Worm (Caenorhabditis elegans) whole organism, young adult: ENCODE data around the gene twk-34.
"Not testable (repeated sequence)": the region's sequence is repeated elsewhere in the genome, so short reads cannot be mapped to it uniquely, and the experiment has no call there.

Source experiments
- B0261.1 ChIP-seq: sonication (generic microtip); optimal IDR thresholded peaks from 2 replicates; lab custom pipeline; 2016; ENCODE audit warnings: mild to moderate bottlenecking, missing genetic modification characterization, moderate library complexity, missing compliant biosample characterization
- B0336.3 ChIP-seq: fragments of 200-800 bp; sonication (Bioruptor generic); IDR thresholded peaks from 2 replicates; pipeline ENCODE4 v1.3.6; 2022; ENCODE audit warnings: missing genetic modification characterization, missing compliant biosample characterization
- C17E4.6 ChIP-seq: fragments of 200-800 bp; sonication (Bioruptor generic); IDR thresholded peaks from 2 replicates; pipeline ENCODE4 v1.3.6; 2022; ENCODE audit warnings: missing genetic modification reagents, missing genetic modification characterization, missing compliant biosample characterization
- D2030.7 ChIP-seq: fragments of 200-800 bp; sonication (Bioruptor generic); IDR thresholded peaks from 2 replicates; pipeline ENCODE4 v1.3.6; 2022; ENCODE audit warnings: missing genetic modification reagents, missing genetic modification characterization, missing compliant biosample characterization
- F22D6.2 ChIP-seq: sonication (generic microtip); optimal IDR thresholded peaks from 2 replicates; lab custom pipeline; 2016; ENCODE audit warnings: mild to moderate bottlenecking, missing genetic modification characterization, missing compliant biosample characterization
- F33H1.4 ChIP-seq: fragments of 200-800 bp; sonication (Bioruptor generic); IDR thresholded peaks from 2 replicates; pipeline ENCODE4 v1.3.6; 2022; ENCODE audit warnings: missing genetic modification reagents, missing genetic modification characterization, missing compliant biosample characterization
- F55B11.4 ChIP-seq: sonication (generic microtip); optimal IDR thresholded peaks from 2 replicates; lab custom pipeline; 2016; ENCODE audit warnings: missing compliant biosample characterization, missing genetic modification characterization, borderline replicate concordance; ENCODE audit not compliant: insufficient read depth
- Y56A3A.18 ChIP-seq: fragments of 200-800 bp; sonication (Bioruptor generic); IDR thresholded peaks from 2 replicates; pipeline ENCODE4 v1.3.6; 2022; ENCODE audit warnings: missing genetic modification reagents, missing genetic modification characterization, missing compliant biosample characterization
- attf-3 ChIP-seq: fragments of 200-800 bp; sonication (Bioruptor generic); conservative IDR thresholded peaks from 2 replicates; pipeline ENCODE4 v1.3.6; 2022; ENCODE audit warnings: missing genetic modification reagents, missing genetic modification characterization, missing compliant biosample characterization
- cebp-1 ChIP-seq, 2 experiments: fragments of 200-800 bp in 1 of 2; sonication (Bioruptor generic) in 1 of 2; sonication (generic microtip) in 1 of 2; IDR thresholded peaks in 1 of 2; optimal IDR thresholded peaks in 1 of 2; 2 replicates each; pipeline versions ENCODE4 v1.3.6 to Lab custom; 2017 to 2022; ENCODE audit warnings: missing compliant biosample characterization in 2 of 2, missing genetic modification characterization in 2 of 2, mild to moderate bottlenecking in 1 of 2, missing genetic modification reagents in 1 of 2, moderate library complexity in 1 of 2
- ceh-100 ChIP-seq: fragments of 200-800 bp; sonication (Bioruptor generic); IDR thresholded peaks from 2 replicates; pipeline ENCODE4 v1.3.6; 2022; ENCODE audit warnings: missing genetic modification reagents, missing genetic modification characterization, missing compliant biosample characterization
- die-1 ChIP-seq: sonication (generic microtip); optimal IDR thresholded peaks from 2 replicates; lab custom pipeline; 2016; ENCODE audit warnings: missing genotype, mild to moderate bottlenecking, missing genetic modification characterization, missing compliant biosample characterization
- efl-1 ChIP-seq: fragments of 150-350 bp; optimal IDR thresholded peaks from 2 replicates; lab custom pipeline; 2014; ENCODE audit warnings: missing biosample characterization, missing genetic modification reagents, missing genetic modification characterization
- egl-44 ChIP-seq: fragments of 200-800 bp; sonication (Bioruptor generic); IDR thresholded peaks from 2 replicates; pipeline ENCODE4 v1.3.6; 2022; ENCODE audit warnings: missing genetic modification reagents, missing genetic modification characterization, missing compliant biosample characterization
- ekl-4 ChIP-seq: fragments of 200-800 bp; sonication (Bioruptor generic); IDR thresholded peaks from 2 replicates; pipeline ENCODE4 v1.3.6; 2022; ENCODE audit warnings: missing genetic modification reagents, missing genetic modification characterization, missing compliant biosample characterization
- ets-4 ChIP-seq: fragments of 200-800 bp; sonication (Bioruptor generic); optimal IDR thresholded peaks from 2 replicates; lab custom pipeline; 2018; ENCODE audit warnings: mild to moderate bottlenecking, missing genetic modification characterization, missing compliant biosample characterization
- him-1 ChIP-seq: sonication (generic microtip); optimal IDR thresholded peaks from 2 replicates; lab custom pipeline; 2016; ENCODE audit warnings: missing genotype, missing genetic modification reagents, missing genetic modification characterization, missing compliant biosample characterization
- lin-26 ChIP-seq: fragments of 200-800 bp; sonication (Bioruptor generic); IDR thresholded peaks from 2 replicates; pipeline ENCODE4 v1.3.6; 2022; ENCODE audit warnings: missing genetic modification reagents, missing genetic modification characterization, missing compliant biosample characterization
- madf-3 ChIP-seq: fragments of 200-800 bp; sonication (Bioruptor generic); IDR thresholded peaks from 2 replicates; pipeline ENCODE4 v1.3.6; 2022; ENCODE audit warnings: missing genetic modification reagents, missing genetic modification characterization, missing compliant biosample characterization
- mcd-1 ChIP-seq: fragments of 200-800 bp; sonication (Bioruptor generic); IDR thresholded peaks from 2 replicates; pipeline ENCODE4 v1.3.6; 2022; ENCODE audit warnings: missing genetic modification reagents, missing genetic modification characterization, missing compliant biosample characterization
- pbrm-1 ChIP-seq: fragments of 200-800 bp; sonication (Bioruptor generic); IDR thresholded peaks from 2 replicates; pipeline ENCODE4 v1.3.6; 2022; ENCODE audit warnings: missing genetic modification reagents, missing genetic modification characterization, missing compliant biosample characterization
- pha-4 ChIP-seq: fragments of 150-350 bp; sonication (generic microtip); optimal IDR thresholded peaks from 2 replicates; lab custom pipeline; 2014; ENCODE audit warnings: missing biosample characterization, missing genetic modification reagents, missing genetic modification characterization
- rec-8 ChIP-seq, 2 experiments: sonication (generic microtip); optimal IDR thresholded peaks; 2 replicates each; lab custom pipeline; 2016; ENCODE audit warnings: mild to moderate bottlenecking in 2 of 2, missing genetic modification characterization in 2 of 2, missing genetic modification reagents in 2 of 2, missing genotype in 2 of 2, missing biosample characterization in 1 of 2, missing compliant biosample characterization in 1 of 2, moderate library complexity in 1 of 2
- snpc-3.4 ChIP-seq: sonication (generic microtip); optimal IDR thresholded peaks from 2 replicates; lab custom pipeline; 2017; ENCODE audit warnings: missing genetic modification characterization, mild to moderate bottlenecking, missing compliant biosample characterization, antibody characterized with exemption, moderate library complexity, missing genotype, missing genetic modification reagents
- snpc-4 ChIP-seq, 5 experiments: fragments of 150-350 bp in 1 of 5; sonication (generic microtip) in 4 of 5; optimal IDR thresholded peaks; 2 replicates each; lab custom pipeline; 2014 to 2018; ENCODE audit warnings: missing genetic modification characterization in 5 of 5, missing biosample characterization in 3 of 5, antibody characterized with exemption in 2 of 5, mild to moderate bottlenecking in 2 of 5, missing compliant biosample characterization in 2 of 5, missing genotype in 2 of 5, moderate library complexity in 2 of 5, missing genetic modification reagents in 1 of 5
- tlf-1 ChIP-seq: fragments of 200-800 bp; sonication (Bioruptor generic); optimal IDR thresholded peaks from 2 replicates; lab custom pipeline; 2018; ENCODE audit warnings: mild to moderate bottlenecking, missing genetic modification characterization, missing compliant biosample characterization
- ztf-6 ChIP-seq: fragments of 200-800 bp; sonication (Bioruptor generic); IDR thresholded peaks from 2 replicates; pipeline ENCODE4 v1.3.6; 2022; ENCODE audit warnings: missing genetic modification reagents, missing genetic modification characterization, missing compliant biosample characterization

twk-34 gene

DNA sequence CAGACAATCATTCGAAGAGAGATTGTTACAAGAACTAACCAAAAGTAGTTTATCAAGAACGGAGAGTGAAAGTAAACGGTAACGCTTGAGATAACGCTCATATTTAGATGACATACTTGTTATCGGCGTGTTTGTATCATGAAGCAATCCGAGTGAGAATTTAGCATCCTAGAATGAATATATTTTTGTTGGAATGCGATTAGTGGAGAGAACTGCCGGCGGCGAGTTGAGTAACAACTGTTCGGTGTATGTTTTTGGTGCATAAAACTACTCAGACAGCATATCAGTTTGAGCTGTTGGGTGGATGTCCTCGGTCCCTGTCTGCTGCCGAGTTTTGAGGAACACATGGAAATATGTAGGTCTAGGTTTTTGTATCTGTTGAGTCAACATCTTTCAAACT lies 28.8 kb downstream of the twk-34 start, which contains the start of gene T23D5.3:
Gene T23D5.3 (minus strand): TSS at position 101 of the 400 bp plus-strand sequence.
- TF ChIP-seq snpc-3.4 (no peak), snpc-4 (GFP tag; optimal IDR thresholded peaks at IDR 0.05; lab: Kevin White, UChicago) (no peak), snpc-4 (tag; optimal IDR thresholded peaks at IDR 0.05; lab: Kevin White, UChicago) (no peak), efl-1 (GFP tag; lab: Kevin White, UChicago) (no peak), D2030.7 (GFP tag; lab: Robert Waterston, UW) (no peak), B0336.3 (GFP tag; lab: Robert Waterston, UW) (no peak)
- TF ChIP-seq, all 124 proteins: peak for 0

ce11 chrV:15735720-15736119 lies 31.0 kb downstream of the twk-34 start, which contains the start of gene str-27:
Gene str-27, minus strand, starts transcription at chrV:15735820.
- TF ChIP-seq attf-3 (GFP tag; lab: Robert Waterston, UW) (no peak), F33H1.4 (GFP tag; lab: Robert Waterston, UW) (no peak), ceh-100 (GFP tag; lab: Robert Waterston, UW) (no peak), ekl-4 (GFP tag; lab: Robert Waterston, UW) (no peak), F55B11.4 (tag; lab: Kevin White, UChicago) (no peak), B0261.1 (tag; lab: Kevin White, UChicago) (no peak), mcd-1 (no peak), B0336.3 (GFP tag; lab: Robert Waterston, UW) (no peak), die-1 (tag; lab: Kevin White, UChicago) (no peak), rec-8 (tag; optimal IDR thresholded peaks at IDR 0.05; lab: Kevin White, UChicago) (no peak), lin-26 (no peak), Y56A3A.18 (no peak), F22D6.2 (tag; lab: Kevin White, UChicago) (no peak)
- TF ChIP-seq, all 124 proteins: peak for 0

DNA sequence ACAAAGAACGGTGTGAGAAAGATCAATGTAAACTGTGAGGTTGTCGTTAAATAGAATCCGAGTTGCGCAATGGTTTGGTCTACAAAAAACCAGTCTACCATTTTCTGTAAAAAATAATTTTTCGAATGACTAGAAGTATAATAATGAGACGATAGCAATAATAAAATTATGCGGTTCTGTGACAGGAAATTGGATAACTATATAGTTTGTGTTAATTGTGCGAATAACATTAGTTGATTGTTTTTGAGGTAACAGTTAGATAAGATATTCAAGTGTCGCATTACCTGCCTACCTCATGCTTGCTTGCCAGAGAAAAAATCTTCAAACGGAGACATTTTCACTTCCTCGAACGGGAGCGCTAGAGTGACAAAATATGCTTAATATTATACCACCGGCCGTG lies 37.1 kb downstream of the twk-34 start, which contains the start of gene str-18:
Gene str-18 (minus strand): TSS at position 101 of the 400 bp plus-strand sequence.
- TF ChIP-seq pbrm-1 (GFP tag; lab: Robert Waterston, UW): no peak

DNA sequence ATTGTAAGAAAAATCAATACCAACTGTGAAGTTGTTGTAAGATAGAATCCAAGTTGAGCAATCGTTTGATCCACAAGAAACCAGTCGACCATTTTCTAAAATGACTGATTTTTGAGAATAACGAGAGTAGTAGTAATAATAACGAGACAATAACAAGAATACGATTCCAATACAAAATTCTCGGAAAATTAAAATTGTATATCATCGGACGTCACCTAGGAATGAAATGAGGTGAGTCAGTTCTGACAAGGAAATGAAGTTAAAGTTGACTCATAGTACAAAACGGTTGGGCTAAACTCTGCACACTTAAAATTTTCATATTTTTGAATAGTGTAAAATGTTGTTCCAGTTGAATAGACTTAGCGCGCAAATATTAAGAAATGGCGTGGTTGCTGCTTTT lies 39.6 kb downstream of the twk-34 start, which contains the start of gene str-19:
Gene str-19 (minus strand): TSS at position 101 of the 400 bp plus-strand sequence.
- not testable (repeated sequence) for TF ChIP-seq cebp-1 (GFP tag; IDR thresholded peaks at IDR 0.05; lab: Robert Waterston, UW); cebp-1 (tag; optimal IDR thresholded peaks at IDR 0.05; lab: Kevin White, UChicago); snpc-4 (GFP tag; optimal IDR thresholded peaks at IDR 0.05; lab: Kevin White, UChicago); snpc-4 (tag; optimal IDR thresholded peaks at IDR 0.05; lab: Kevin White, UChicago); F22D6.2 (tag; lab: Kevin White, UChicago)

DNA sequence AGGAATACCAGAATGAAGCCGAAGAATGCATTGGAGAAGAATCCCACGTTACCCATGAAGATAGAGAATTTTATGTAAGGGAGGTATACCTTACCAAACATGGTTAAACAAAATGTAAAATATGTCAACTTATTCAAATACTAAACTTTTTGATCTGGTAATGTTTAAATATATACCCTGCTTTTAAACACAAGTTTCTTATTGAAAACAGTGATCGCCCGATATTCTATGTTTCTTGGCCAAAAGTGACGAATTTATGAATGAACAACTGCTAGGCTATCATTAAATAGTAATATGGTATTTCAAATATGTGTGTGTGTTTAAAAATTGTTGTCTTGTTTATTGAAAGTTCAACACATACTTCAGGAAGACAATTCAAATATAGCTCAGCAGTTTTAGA lies 43.6 kb downstream of the twk-34 start, which contains the start of gene T23D5.8:
Gene T23D5.8 (minus strand): TSS at position 101 of the 400 bp plus-strand sequence.
- not testable (repeated sequence) for TF ChIP-seq tlf-1; egl-44; attf-3 (GFP tag; lab: Robert Waterston, UW)
- TF ChIP-seq, all 124 proteins: peak for 0; not testable (repeated sequence) for 124

- no peak for TF ChIP-seq madf-3 (GFP tag; lab: Robert Waterston, UW)
These were observed 45.4 kb downstream of the twk-34 start, which contains the start of gene str-6 for ce11 chrV:15750130-15750529. Gene str-6, minus strand, starts transcription at chrV:15750230.

- TF ChIP-seq ztf-6 (GFP tag; lab: Robert Waterston, UW) (no peak), C17E4.6 (GFP tag; lab: Robert Waterston, UW) (no peak), him-1 (tag; lab: Kevin White, UChicago) (no peak), pha-4 (no peak), ets-4 (GFP tag; lab: Kevin White, UChicago) (no peak)
These were observed 47.3 kb downstream of the twk-34 start, which contains the start of gene str-43 for ce11 chrV:15752049-15752448. Gene str-43, minus strand, starts transcription at chrV:15752149.
